Worm (Caenorhabditis elegans): Measurements from ENCODE around the gene kin-36.

DNA sequence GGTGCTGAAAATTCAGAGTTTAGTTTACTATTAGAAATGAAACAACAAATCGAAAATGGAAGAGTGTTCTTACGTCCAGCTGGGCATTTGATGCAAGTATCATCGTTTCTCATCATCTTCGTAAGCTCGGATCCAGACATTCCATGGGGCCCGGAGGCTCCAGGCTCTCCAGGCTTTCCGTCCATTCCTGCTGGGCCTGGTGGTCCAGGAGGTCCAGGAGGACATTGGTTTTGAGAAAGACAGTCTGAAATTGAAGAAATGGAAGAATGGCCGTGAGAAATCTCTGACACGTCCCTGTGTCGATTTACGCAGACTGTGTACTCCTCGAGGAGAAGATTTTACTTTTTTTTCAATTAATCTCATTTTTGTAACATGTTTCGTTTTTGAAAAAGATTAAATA, 22.4 kb upstream of the kin-36 start:
- no peak for TF ChIP-seq skn-1 (tag; optimal IDR thresholded peaks at IDR 0.05)
- TF ChIP-seq egl-27 (tag; optimal IDR thresholded peaks at IDR 0.05): no peak
- no peak for TF ChIP-seq zag-1 (tag; optimal IDR thresholded peaks at IDR 0.05)
- TF ChIP-seq nhr-10 (tag; optimal IDR thresholded peaks at IDR 0.05): no peak
- TF ChIP-seq gmeb-1 (tag; optimal IDR thresholded peaks at IDR 0.05): no peak
- TF ChIP-seq elt-1 (tag; optimal IDR thresholded peaks at IDR 0.05): no peak
- no peak for TF ChIP-seq nhr-237 (tag; optimal IDR thresholded peaks at IDR 0.05)
- no peak for TF ChIP-seq alr-1 (tag; optimal IDR thresholded peaks at IDR 0.05)
- TF ChIP-seq ceh-82 (tag; optimal IDR thresholded peaks at IDR 0.05): no peak
- TF ChIP-seq blmp-1 (tag; optimal IDR thresholded peaks at IDR 0.05; ENCODE audit: insufficient read depth): no peak
- no peak for TF ChIP-seq unc-62 (GFP tag; optimal IDR thresholded peaks at IDR 0.05)

Measured in whole organism, L2 larva.